Worm (Caenorhabditis elegans) whole organism, midembryonic: ENCODE measurements around the gene F26D10.13.
"Not testable (repeated sequence)": the region's sequence is repeated elsewhere in the genome, so short reads cannot be mapped to it uniquely, and the experiment has no call there.

Experiments used
- T22C8.4 ChIP-seq: fragments of 200-800 bp; sonication (Bioruptor generic); IDR thresholded peaks from 2 replicates; pipeline ENCODE4 v1.3.6; 2022; ENCODE audit warnings: missing genetic modification characterization, missing compliant biosample characterization
- cog-1 ChIP-seq: sonication (generic microtip); optimal IDR thresholded peaks from 2 replicates; lab custom pipeline; 2016; ENCODE audit warnings: missing genetic modification characterization, missing compliant biosample characterization
- flt-1 ChIP-seq: fragments of 200-800 bp; sonication (Bioruptor generic); IDR thresholded peaks from 2 replicates; pipeline ENCODE4 v1.3.6; 2022; ENCODE audit warnings: missing genetic modification characterization, missing compliant biosample characterization
- klf-2 ChIP-seq: fragments of 200-800 bp; sonication (Bioruptor generic); conservative IDR thresholded peaks from 2 replicates; pipeline ENCODE4 v1.3.6; 2022; ENCODE audit warnings: missing genetic modification reagents, missing genetic modification characterization, missing compliant biosample characterization
- med-1 ChIP-seq: sonication (generic microtip); optimal IDR thresholded peaks from 2 replicates; lab custom pipeline; 2017; ENCODE audit warnings: missing genetic modification characterization, mild to moderate bottlenecking, missing compliant biosample characterization, antibody characterized with exemption, missing genetic modification reagents; ENCODE audit not compliant: insufficient read depth
- ref-1 ChIP-seq: fragments of 200-800 bp; sonication (Bioruptor generic); conservative IDR thresholded peaks from 2 replicates; pipeline ENCODE4 v1.3.6; 2022; ENCODE audit warnings: missing genetic modification reagents, missing genetic modification characterization, missing compliant biosample characterization
- tab-1 ChIP-seq: fragments of 200-800 bp; sonication (Bioruptor generic); IDR thresholded peaks from 2 replicates; pipeline ENCODE4 v1.3.6; 2022; ENCODE audit warnings: missing genetic modification characterization, missing compliant biosample characterization
- ztf-23 ChIP-seq: fragments of 200-800 bp; sonication (Bioruptor generic); IDR thresholded peaks from 2 replicates; pipeline ENCODE4 v1.3.6; 2022; ENCODE audit warnings: missing genetic modification reagents, missing genetic modification characterization, missing compliant biosample characterization
- ztf-29 ChIP-seq: fragments of 200-800 bp; sonication (Bioruptor generic); IDR thresholded peaks from 2 replicates; pipeline ENCODE4 v1.3.6; 2022; ENCODE audit warnings: missing genetic modification reagents, missing genetic modification characterization, missing compliant biosample characterization

The F26D10.13 gene

ce11 chrIV:17264714-17265113, at the start of gene F26D10.13:
F26D10.13 (minus strand) TSS chrIV:17264814.
- TF ChIP-seq T22C8.4 (GFP tag; lab: Robert Waterston, UW): no peak
- no peak for TF ChIP-seq med-1
- no peak for TF ChIP-seq cog-1
- no peak for TF ChIP-seq ztf-29
- no peak for TF ChIP-seq tab-1
- no peak for TF ChIP-seq ztf-23 (GFP tag; lab: Robert Waterston, UW)
- no peak for TF ChIP-seq ref-1 (GFP tag; lab: Robert Waterston, UW)
- no peak for TF ChIP-seq flt-1
- TF ChIP-seq klf-2 (GFP tag; lab: Robert Waterston, UW): no peak

ce11 chrIV:17311842-17312241, 47.2 kb upstream of the F26D10.13 start, which contains the start of gene snf-9:
snf-9 (plus strand) TSS chrIV:17312142.
- TF ChIP-seq ztf-23 (GFP tag; lab: Robert Waterston, UW) (no peak), tab-1 (no peak), cog-1 (no peak), T22C8.4 (GFP tag; lab: Robert Waterston, UW) (no peak), klf-2 (GFP tag; lab: Robert Waterston, UW) (no peak), med-1 (no peak), ref-1 (GFP tag; lab: Robert Waterston, UW) (no peak), flt-1 (no peak), ztf-29 (no peak)

- no peak for TF ChIP-seq klf-2 (GFP tag; lab: Robert Waterston, UW)
- TF ChIP-seq tab-1: no peak
- TF ChIP-seq ztf-29: no peak
These were observed 43.6 kb upstream of the F26D10.13 start, which contains the start of gene T28F3.9 for ce11 chrIV:17308211-17308610. T28F3.9 (plus strand) TSS chrIV:17308511.

- TF ChIP-seq klf-2 (GFP tag; lab: Robert Waterston, UW); ztf-23 (GFP tag; lab: Robert Waterston, UW); flt-1: not testable (repeated sequence)
These were observed 42.6 kb upstream of the F26D10.13 start, which contains the start of gene T28F3.8 for ce11 chrIV:17307223-17307622. T28F3.8 (minus strand) TSS chrIV:17307323.

- TF ChIP-seq T22C8.4 (GFP tag; lab: Robert Waterston, UW): no peak
- TF ChIP-seq klf-2 (GFP tag; lab: Robert Waterston, UW): no peak
- no peak for TF ChIP-seq ref-1 (GFP tag; lab: Robert Waterston, UW)
- no peak for TF ChIP-seq flt-1
- no peak for TF ChIP-seq ztf-29
- TF ChIP-seq med-1: no peak
- TF ChIP-seq cog-1: no peak
- no peak for TF ChIP-seq ztf-23 (GFP tag; lab: Robert Waterston, UW)
- TF ChIP-seq tab-1: no peak
These were observed 37.3 kb upstream of the F26D10.13 start, which contains the start of gene ifta-2 for ce11 chrIV:17301933-17302332. ifta-2 (minus strand) TSS chrIV:17302033.

- TF ChIP-seq klf-2 (GFP tag; lab: Robert Waterston, UW): no peak
- TF ChIP-seq T22C8.4 (GFP tag; lab: Robert Waterston, UW): no peak
- TF ChIP-seq ztf-29: no peak
- no peak for TF ChIP-seq ref-1 (GFP tag; lab: Robert Waterston, UW)
- no peak for TF ChIP-seq tab-1
- TF ChIP-seq cog-1: no peak
- TF ChIP-seq flt-1: no peak
- no peak for TF ChIP-seq med-1
- TF ChIP-seq ztf-23 (GFP tag; lab: Robert Waterston, UW): no peak
These were observed 29.9 kb upstream of the F26D10.13 start, which contains the start of gene T28F3.5 for ce11 chrIV:17294489-17294888. T28F3.5 (plus strand) TSS chrIV:17294789.

ce11 chrIV:17293679-17294078, 29.1 kb upstream of the F26D10.13 start:
- no peak for TF ChIP-seq flt-1
- TF ChIP-seq ztf-23 (GFP tag; lab: Robert Waterston, UW): no peak
- no peak for TF ChIP-seq cog-1
- TF ChIP-seq med-1: no peak
- TF ChIP-seq ztf-29: no peak
- TF ChIP-seq T22C8.4 (GFP tag; lab: Robert Waterston, UW): no peak
- no peak for TF ChIP-seq ref-1 (GFP tag; lab: Robert Waterston, UW)
- TF ChIP-seq klf-2 (GFP tag; lab: Robert Waterston, UW): no peak
- TF ChIP-seq tab-1: no peak

- TF ChIP-seq tab-1 (no peak), flt-1 (no peak), klf-2 (GFP tag; lab: Robert Waterston, UW) (no peak), ztf-23 (GFP tag; lab: Robert Waterston, UW) (no peak)
These were observed 28.5 kb upstream of the F26D10.13 start for ce11 chrIV:17293068-17293467.

ce11 chrIV:17292350-17292749, 27.7 kb upstream of the F26D10.13 start:
- TF ChIP-seq T22C8.4 (GFP tag; lab: Robert Waterston, UW): no peak
- TF ChIP-seq ztf-29: no peak
- no peak for TF ChIP-seq ztf-23 (GFP tag; lab: Robert Waterston, UW)
- TF ChIP-seq tab-1: no peak
- TF ChIP-seq ref-1 (GFP tag; lab: Robert Waterston, UW): no peak
- TF ChIP-seq klf-2 (GFP tag; lab: Robert Waterston, UW): no peak
- TF ChIP-seq med-1: no peak
- TF ChIP-seq cog-1: no peak
- no peak for TF ChIP-seq flt-1

ce11 chrIV:17291629-17292199, 27.1 kb upstream of the F26D10.13 start, which contains the start of the genes T28F3.11 and slc-17.4:
T28F3.11 (minus strand) TSS chrIV:17291679.
slc-17.4 (minus strand) TSS chrIV:17291733.
- TF ChIP-seq ref-1 (GFP tag; lab: Robert Waterston, UW) (no peak), tab-1 (no peak), med-1 (no peak), ztf-29 (no peak), klf-2 (GFP tag; lab: Robert Waterston, UW) (no peak)
